Fruit fly (Drosophila melanogaster) whole organism: Measurements from ENCODE around the gene Actn3.
"Not testable (repeated sequence)": the region's sequence is repeated elsewhere in the genome, so short reads cannot be mapped to it uniquely, and the experiment has no call there.

Experiments
- CG8478 ChIP-seq: fragments of >200 bp; optimal IDR thresholded peaks from 2 replicates; lab custom pipeline; 2018; ENCODE audit warnings: inconsistent platforms
- Dll ChIP-seq: fragments of >200 bp; optimal IDR thresholded peaks from 2 replicates; lab custom pipeline; 2017
- EcR ChIP-seq, 2 experiments: fragments of >200 bp; optimal IDR thresholded peaks; 2 replicates each; lab custom pipeline; 2017; ENCODE audit warnings: missing biosample characterization in 2 of 2, missing genetic modification characterization in 2 of 2, missing genetic modification reagents in 2 of 2
- pan ChIP-seq: fragments of >200 bp; optimal IDR thresholded peaks from 2 replicates; lab custom pipeline; 2017
- psq ChIP-seq: fragments of >200 bp; optimal IDR thresholded peaks from 2 replicates; lab custom pipeline; 2017

DNA sequence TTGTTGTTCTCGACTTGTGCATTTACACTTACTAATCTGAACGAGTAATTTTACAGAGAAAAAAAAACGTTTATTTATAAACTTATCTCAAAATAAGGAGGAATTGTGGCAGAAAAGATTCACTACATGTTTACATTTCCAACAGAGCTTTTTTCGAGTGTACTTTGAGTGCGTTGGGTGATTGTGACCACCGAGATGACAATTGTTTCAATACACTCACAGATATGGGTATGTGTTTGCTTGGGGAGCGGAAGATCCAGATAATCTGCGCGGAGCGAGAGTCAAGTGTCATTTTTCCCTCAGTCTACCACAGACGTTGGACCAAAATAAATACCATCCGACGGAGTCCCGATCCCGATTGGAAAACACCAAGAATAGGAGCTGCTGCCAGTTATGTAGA is 10.9 kb upstream of the Actn3 start, which contains the start of gene MESK4:
- not testable (repeated sequence) for TF ChIP-seq CG8478 (lab: Kevin White, UChicago); EcR (GFP tag; optimal IDR thresholded peaks at IDR 0.05; lab: Kevin White, UChicago); psq; pan (lab: Kevin White, UChicago); Dll
